Worm (Caenorhabditis elegans) whole organism, late embryonic: Measurements from ENCODE around the gene nhr-157.

ENCODE experiments used
- C38D4.7 ChIP-seq: fragments of 200-800 bp; sonication (Bioruptor generic); optimal IDR thresholded peaks from 2 replicates; lab custom pipeline; 2018; ENCODE audit warnings: mild to moderate bottlenecking, missing genetic modification characterization, moderate library complexity, missing compliant biosample characterization
- ama-1 ChIP-seq: fragments of 150-350 bp; optimal IDR thresholded peaks from 2 replicates; lab custom pipeline; 2014
- ceh-2 ChIP-seq: sonication (generic microtip); optimal IDR thresholded peaks from 2 replicates; lab custom pipeline; 2016; ENCODE audit warnings: missing genotype, missing genetic modification characterization, missing compliant biosample characterization
- ceh-45 ChIP-seq: fragments of 200-800 bp; sonication (Bioruptor generic); IDR thresholded peaks from 2 replicates; pipeline ENCODE4 v1.3.6; 2022; ENCODE audit warnings: missing genetic modification reagents, missing genetic modification characterization, missing compliant biosample characterization
- dve-1 ChIP-seq: sonication (generic microtip); optimal IDR thresholded peaks from 2 replicates; lab custom pipeline; 2017; ENCODE audit warnings: antibody characterized with exemption, mild to moderate bottlenecking, missing genetic modification characterization, missing compliant biosample characterization
- hlh-30 ChIP-seq: sonication (generic microtip); optimal IDR thresholded peaks from 2 replicates; lab custom pipeline; 2017; ENCODE audit warnings: antibody characterized with exemption, missing genetic modification characterization, missing compliant biosample characterization; ENCODE audit not compliant: insufficient read depth
- hlh-8 ChIP-seq: sonication (generic microtip); optimal IDR thresholded peaks from 2 replicates; lab custom pipeline; 2016; ENCODE audit warnings: missing genotype, missing genetic modification characterization, missing compliant biosample characterization
- nhr-11 ChIP-seq: fragments of 150-350 bp; optimal IDR thresholded peaks from 2 replicates; lab custom pipeline; 2014; ENCODE audit warnings: missing biosample characterization, missing genetic modification characterization
- pha-4 ChIP-seq: fragments of 150-350 bp; optimal IDR thresholded peaks from 2 replicates; lab custom pipeline; 2018; ENCODE audit warnings: missing biosample characterization, missing genetic modification reagents, missing genetic modification characterization
- unc-42 ChIP-seq: sonication (generic microtip); optimal IDR thresholded peaks from 2 replicates; lab custom pipeline; 2016; ENCODE audit warnings: missing genotype, missing genetic modification characterization, missing compliant biosample characterization
- zip-5 ChIP-seq: sonication (generic microtip); optimal IDR thresholded peaks from 2 replicates; lab custom pipeline; 2016; ENCODE audit warnings: missing genetic modification characterization, missing compliant biosample characterization

- TF ChIP-seq ceh-2 (tag; lab: Kevin White, UChicago) (no peak), unc-42 (tag; lab: Kevin White, UChicago) (no peak), ceh-45 (no peak), hlh-8 (tag; lab: Kevin White, UChicago) (no peak), pha-4 (tag; lab: Kevin White, UChicago) (no peak), ama-1 (lab: Kevin White, UChicago) (no peak), hlh-30 (tag; lab: Kevin White, UChicago) (no peak), nhr-11 (tag; lab: Kevin White, UChicago) (no peak), dve-1 (tag; lab: Kevin White, UChicago) (no peak), zip-5 (tag; lab: Kevin White, UChicago) (no peak), C38D4.7 (GFP tag; lab: Kevin White, UChicago) (no peak)
These were observed 6.0 kb downstream of the nhr-157 start, which contains the start of gene nhr-187 for ce11 chrV:3862851-3863250.
